Worm (Caenorhabditis elegans) whole organism, L3 larva: ENCODE results near the gene abcf-1.

Experiments used
- ZK546.5 ChIP-seq: sonication (generic microtip); optimal IDR thresholded peaks from 2 replicates; lab custom pipeline; 2017; ENCODE audit warnings: missing biosample characterization, missing genetic modification characterization
- aly-2 ChIP-seq: fragments of 150-350 bp; optimal IDR thresholded peaks from 2 replicates; lab custom pipeline; 2014; ENCODE audit warnings: missing biosample characterization, missing genetic modification characterization
- elt-1 ChIP-seq: fragments of 150-350 bp; optimal IDR thresholded peaks from 2 replicates; lab custom pipeline; 2014; ENCODE audit warnings: missing biosample characterization, missing genetic modification characterization
- fos-1 ChIP-seq: fragments of 150-350 bp; optimal IDR thresholded peaks from 2 replicates; lab custom pipeline; 2014; ENCODE audit warnings: missing biosample characterization, missing genetic modification characterization
- mml-1 ChIP-seq: fragments of 150-350 bp; sonication (generic microtip); optimal IDR thresholded peaks from 3 replicates; lab custom pipeline; 2014; ENCODE audit warnings: missing biosample characterization, missing genetic modification characterization
- nhr-11 ChIP-seq: fragments of 150-350 bp; optimal IDR thresholded peaks from 2 replicates; lab custom pipeline; 2014; ENCODE audit warnings: missing biosample characterization, missing genetic modification characterization
- nhr-25 ChIP-seq: sonication (generic microtip); optimal IDR thresholded peaks from 2 replicates; lab custom pipeline; 2017; ENCODE audit warnings: missing biosample characterization, missing genetic modification characterization
- pha-4 ChIP-seq: fragments of 150-350 bp; optimal IDR thresholded peaks from 2 replicates; lab custom pipeline; 2014; ENCODE audit warnings: missing biosample characterization, missing genetic modification reagents, missing genetic modification characterization
- skn-1 ChIP-seq: fragments of 150-350 bp; optimal IDR thresholded peaks from 2 replicates; lab custom pipeline; 2014; ENCODE audit warnings: missing biosample characterization, missing genetic modification characterization
- snpc-4 ChIP-seq: fragments of 150-350 bp; optimal IDR thresholded peaks from 2 replicates; lab custom pipeline; 2014; ENCODE audit warnings: missing biosample characterization, missing genetic modification characterization
- unc-62 ChIP-seq: fragments of 150-350 bp; sonication (generic microtip); optimal IDR thresholded peaks from 4 replicates; lab custom pipeline; 2014; ENCODE audit warnings: missing biosample characterization, missing genetic modification reagents, missing genetic modification characterization
- ztf-11 ChIP-seq: fragments of 150-350 bp; optimal IDR thresholded peaks from 2 replicates; lab custom pipeline; 2014; ENCODE audit warnings: missing biosample characterization, missing genetic modification characterization

DNA sequence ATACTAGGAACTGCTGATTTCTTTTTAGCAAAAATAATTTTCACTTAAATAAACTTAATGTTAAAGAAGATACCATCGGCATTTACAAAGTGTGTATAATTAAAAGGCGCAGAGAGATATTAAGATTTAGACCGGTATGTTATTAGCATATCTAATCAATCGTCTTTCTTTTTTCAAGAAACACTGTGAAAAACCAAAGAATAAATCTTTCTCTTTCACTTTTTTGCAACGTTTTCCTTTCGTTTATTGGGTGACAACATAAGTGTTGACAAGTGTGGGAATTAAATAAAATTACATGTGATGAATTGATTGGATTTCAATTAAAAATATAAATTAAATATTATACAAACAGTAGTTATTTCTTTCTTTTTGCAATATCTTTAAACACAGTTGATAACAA, 10.8 kb downstream of the abcf-1 start, which contains the start of gene C15C8.8:
- TF ChIP-seq snpc-4 (no peak), ZK546.5 (tag; lab: Kevin White, UChicago) (no peak), skn-1 (tag; lab: Kevin White, UChicago) (no peak), ztf-11 (tag; lab: Kevin White, UChicago) (no peak), unc-62 (no peak), aly-2 (tag; lab: Kevin White, UChicago) (no peak), mml-1 (tag; lab: Kevin White, UChicago) (no peak), elt-1 (tag; lab: Kevin White, UChicago) (no peak), fos-1 (tag; lab: Kevin White, UChicago) (no peak), nhr-11 (tag; lab: Kevin White, UChicago) (no peak), nhr-25 (tag; lab: Kevin White, UChicago) (no peak), pha-4 (no peak)
